Fruit fly (Drosophila melanogaster): Measurements from ENCODE around the gene SCOT.

- no peak for TF ChIP-seq CG8478 (optimal IDR thresholded peaks at IDR 0.05)
- TF ChIP-seq CTCF (optimal IDR thresholded peaks at IDR 0.05), result no peak
Measured at dm6 chr3L:2004732-2005131, 41.8 kb downstream of the SCOT start.

Measured in S2 (cell line).